Fruit fly (Drosophila melanogaster): ENCODE results near the gene Eaf6.
A peak's percentile ranks its signal among the peaks of the same experiment; 100 is the strongest.

Eaf6 gene

dm6 chr3L:5642837-5643236 is 34.7 kb upstream of the Eaf6 start:
- TF ChIP-seq brk (GFP tag; optimal IDR thresholded peaks at IDR 0.05) (no peak), pan (optimal IDR thresholded peaks at IDR 0.05) (no peak), psq (GFP tag; optimal IDR thresholded peaks at IDR 0.05) (no peak), sv (GFP tag; optimal IDR thresholded peaks at IDR 0.05) (no peak), br (GFP tag; optimal IDR thresholded peaks at IDR 0.05) (no peak), Vsx2 (GFP tag; optimal IDR thresholded peaks at IDR 0.05; ENCODE audit: partially characterized antibody) (no peak), Rel (GFP tag; optimal IDR thresholded peaks at IDR 0.05) (no peak), Rel (tag; optimal IDR thresholded peaks at IDR 0.05) (no peak), rgr (GFP tag; optimal IDR thresholded peaks at IDR 0.05) (no peak), Jra (GFP tag; optimal IDR thresholded peaks at IDR 0.05) (no peak), dsf (GFP tag; optimal IDR thresholded peaks at IDR 0.05; ENCODE audit: borderline replicate concordance) (no peak), CrebA (GFP tag; optimal IDR thresholded peaks at IDR 0.05; ENCODE audit: borderline replicate concordance) (no peak), Dfd (GFP tag; optimal IDR thresholded peaks at IDR 0.05) (no peak), Hr78 (GFP tag; optimal IDR thresholded peaks at IDR 0.05) (no peak)

dm6 chr3L:5641547-5641946 is 33.4 kb upstream of the Eaf6 start:
- TF ChIP-seq lola (GFP tag; optimal IDR thresholded peaks at IDR 0.05) (no peak), Myc (optimal IDR thresholded peaks at IDR 0.05) (no peak), fru (GFP tag; optimal IDR thresholded peaks at IDR 0.05) (no peak), Abd-B (GFP tag; optimal IDR thresholded peaks at IDR 0.05) (no peak)

- no peak for TF ChIP-seq dmrt93B (GFP tag; optimal IDR thresholded peaks at IDR 0.05)
- TF ChIP-seq Abd-B (GFP tag; optimal IDR thresholded peaks at IDR 0.05), result no peak
- TF ChIP-seq Hr78 (GFP tag; optimal IDR thresholded peaks at IDR 0.05), result no peak
- no peak for TF ChIP-seq fru (GFP tag; optimal IDR thresholded peaks at IDR 0.05)
- TF ChIP-seq jim (GFP tag; optimal IDR thresholded peaks at IDR 0.05), result no peak
- no peak for TF ChIP-seq sage (GFP tag; optimal IDR thresholded peaks at IDR 0.05)
- TF ChIP-seq Dfd (GFP tag; optimal IDR thresholded peaks at IDR 0.05), result no peak
- no peak for TF ChIP-seq sv (GFP tag; optimal IDR thresholded peaks at IDR 0.05)
- no peak for TF ChIP-seq Sp1 (GFP tag; optimal IDR thresholded peaks at IDR 0.05)
- TF ChIP-seq Mio (GFP tag; optimal IDR thresholded peaks at IDR 0.05), result no peak
- TF ChIP-seq psq (GFP tag; optimal IDR thresholded peaks at IDR 0.05), result no peak
- TF ChIP-seq h (GFP tag; optimal IDR thresholded peaks at IDR 0.05), result no peak
- TF ChIP-seq rgr (GFP tag; optimal IDR thresholded peaks at IDR 0.05), result no peak
- no peak for TF ChIP-seq br (GFP tag; optimal IDR thresholded peaks at IDR 0.05)
- no peak for TF ChIP-seq lola (GFP tag; optimal IDR thresholded peaks at IDR 0.05)
Measured at dm6 chr3L:5641120-5641519, 33.0 kb upstream of the Eaf6 start.

dm6 chr3L:5640689-5641088 is 32.6 kb upstream of the Eaf6 start:
- TF ChIP-seq Jra (GFP tag; optimal IDR thresholded peaks at IDR 0.05), result no peak
- TF ChIP-seq CG9705 (GFP tag; optimal IDR thresholded peaks at IDR 0.05), result no peak
- no peak for TF ChIP-seq ey (GFP tag; optimal IDR thresholded peaks at IDR 0.05)
- TF ChIP-seq h (GFP tag; optimal IDR thresholded peaks at IDR 0.05), result no peak
- no peak for TF ChIP-seq Dif (GFP tag; optimal IDR thresholded peaks at IDR 0.05; ENCODE audit: partially characterized antibody)
- no peak for TF ChIP-seq dmrt93B (GFP tag; optimal IDR thresholded peaks at IDR 0.05)
- TF ChIP-seq GATAd (GFP tag; optimal IDR thresholded peaks at IDR 0.05), result no peak
- no peak for TF ChIP-seq fru (GFP tag; optimal IDR thresholded peaks at IDR 0.05)
- no peak for TF ChIP-seq brk (GFP tag; optimal IDR thresholded peaks at IDR 0.05)
- TF ChIP-seq br (GFP tag; optimal IDR thresholded peaks at IDR 0.05), result no peak

- TF ChIP-seq Rel (GFP tag; optimal IDR thresholded peaks at IDR 0.05) (no peak), Rel (tag; optimal IDR thresholded peaks at IDR 0.05) (peak; percentile 78), Sp1 (GFP tag; optimal IDR thresholded peaks at IDR 0.05) (peak; percentile 6), Jra (GFP tag; optimal IDR thresholded peaks at IDR 0.05) (no peak), HLH106 (tag; optimal IDR thresholded peaks at IDR 0.05) (peak; percentile 27), sv (GFP tag; optimal IDR thresholded peaks at IDR 0.05) (no peak), psq (GFP tag; optimal IDR thresholded peaks at IDR 0.05) (peak; percentile 30), foxo (GFP tag; optimal IDR thresholded peaks at IDR 0.05) (peak in 1 of 2 experiments; percentile 8)
Measured at dm6 chr3L:5639474-5639873, 31.4 kb upstream of the Eaf6 start.

- no peak for TF ChIP-seq Dif (GFP tag; optimal IDR thresholded peaks at IDR 0.05; ENCODE audit: partially characterized antibody)
- no peak for TF ChIP-seq usp (GFP tag; optimal IDR thresholded peaks at IDR 0.05)
- no peak for TF ChIP-seq h (GFP tag; optimal IDR thresholded peaks at IDR 0.05)
Measured at dm6 chr3L:5638542-5639045, 30.5 kb upstream of the Eaf6 start.
